Worm (Caenorhabditis elegans) whole organism, midembryonic: ENCODE data around the gene pgph-1.
A peak's percentile ranks its signal among the peaks of the same experiment; 100 is the strongest.

Experiments used
- T22C8.4 ChIP-seq: fragments of 200-800 bp; sonication (Bioruptor generic); IDR thresholded peaks from 2 replicates; pipeline ENCODE4 v1.3.6; 2022; ENCODE audit warnings: missing genetic modification characterization, missing compliant biosample characterization
- cog-1 ChIP-seq: sonication (generic microtip); optimal IDR thresholded peaks from 2 replicates; lab custom pipeline; 2016; ENCODE audit warnings: missing genetic modification characterization, missing compliant biosample characterization
- flt-1 ChIP-seq: fragments of 200-800 bp; sonication (Bioruptor generic); IDR thresholded peaks from 2 replicates; pipeline ENCODE4 v1.3.6; 2022; ENCODE audit warnings: missing genetic modification characterization, missing compliant biosample characterization
- klf-2 ChIP-seq: fragments of 200-800 bp; sonication (Bioruptor generic); conservative IDR thresholded peaks from 2 replicates; pipeline ENCODE4 v1.3.6; 2022; ENCODE audit warnings: missing genetic modification reagents, missing genetic modification characterization, missing compliant biosample characterization
- med-1 ChIP-seq: sonication (generic microtip); optimal IDR thresholded peaks from 2 replicates; lab custom pipeline; 2017; ENCODE audit warnings: missing genetic modification characterization, mild to moderate bottlenecking, missing compliant biosample characterization, antibody characterized with exemption, missing genetic modification reagents; ENCODE audit not compliant: insufficient read depth
- ref-1 ChIP-seq: fragments of 200-800 bp; sonication (Bioruptor generic); conservative IDR thresholded peaks from 2 replicates; pipeline ENCODE4 v1.3.6; 2022; ENCODE audit warnings: missing genetic modification reagents, missing genetic modification characterization, missing compliant biosample characterization
- tab-1 ChIP-seq: fragments of 200-800 bp; sonication (Bioruptor generic); IDR thresholded peaks from 2 replicates; pipeline ENCODE4 v1.3.6; 2022; ENCODE audit warnings: missing genetic modification characterization, missing compliant biosample characterization
- ztf-23 ChIP-seq: fragments of 200-800 bp; sonication (Bioruptor generic); IDR thresholded peaks from 2 replicates; pipeline ENCODE4 v1.3.6; 2022; ENCODE audit warnings: missing genetic modification reagents, missing genetic modification characterization, missing compliant biosample characterization
- ztf-29 ChIP-seq: fragments of 200-800 bp; sonication (Bioruptor generic); IDR thresholded peaks from 2 replicates; pipeline ENCODE4 v1.3.6; 2022; ENCODE audit warnings: missing genetic modification reagents, missing genetic modification characterization, missing compliant biosample characterization

The pgph-1 gene

ce11 chrV:5753432-5753831, at the start of gene pgph-1:
Gene pgph-1 (minus strand): TSS chrV:5753532.
- TF ChIP-seq ztf-23 (GFP tag; lab: Robert Waterston, UW) (no peak), med-1 (GFP tag; lab: Kevin White, UChicago) (no peak), flt-1 (no peak), T22C8.4 (GFP tag; lab: Robert Waterston, UW) (no peak), klf-2 (GFP tag; lab: Robert Waterston, UW) (no peak)

- no peak for TF ChIP-seq med-1 (GFP tag; lab: Kevin White, UChicago)
- no peak for TF ChIP-seq T22C8.4 (GFP tag; lab: Robert Waterston, UW)
- no peak for TF ChIP-seq klf-2 (GFP tag; lab: Robert Waterston, UW)
- TF ChIP-seq cog-1 (tag; lab: Kevin White, UChicago), result no peak
- no peak for TF ChIP-seq ztf-29 (GFP tag; lab: Robert Waterston, UW)
- no peak for TF ChIP-seq ztf-23 (GFP tag; lab: Robert Waterston, UW)
- no peak for TF ChIP-seq ref-1 (GFP tag; lab: Robert Waterston, UW)
- TF ChIP-seq tab-1, result no peak
- TF ChIP-seq flt-1, result no peak
Measured at ce11 chrV:5799373-5799772, 46.0 kb upstream of the pgph-1 start, which contains the start of gene cyn-17. Gene cyn-17 (plus strand): TSS chrV:5799673.

ce11 chrV:5798132-5798531, 44.8 kb upstream of the pgph-1 start, which contains the start of gene nstp-3:
Gene nstp-3 (minus strand): TSS chrV:5798232.
- TF ChIP-seq ztf-29 (GFP tag; lab: Robert Waterston, UW) (no peak), flt-1 (no peak), ztf-23 (GFP tag; lab: Robert Waterston, UW) (no peak), klf-2 (GFP tag; lab: Robert Waterston, UW) (no peak), cog-1 (tag; lab: Kevin White, UChicago) (no peak), tab-1 (no peak), ref-1 (GFP tag; lab: Robert Waterston, UW) (no peak), T22C8.4 (GFP tag; lab: Robert Waterston, UW) (no peak), med-1 (GFP tag; lab: Kevin White, UChicago) (no peak)

ce11 chrV:5792031-5792430, 38.7 kb upstream of the pgph-1 start, which contains the start of gene ZC250.2:
Gene ZC250.2 (plus strand): TSS chrV:5792331.
- TF ChIP-seq ztf-29 (GFP tag; lab: Robert Waterston, UW) (no peak), tab-1 (no peak), flt-1 (no peak), T22C8.4 (GFP tag; lab: Robert Waterston, UW) (no peak), klf-2 (GFP tag; lab: Robert Waterston, UW) (no peak), med-1 (GFP tag; lab: Kevin White, UChicago) (no peak), cog-1 (tag; lab: Kevin White, UChicago) (no peak), ref-1 (GFP tag; lab: Robert Waterston, UW) (no peak), ztf-23 (GFP tag; lab: Robert Waterston, UW) (no peak)

- TF ChIP-seq ztf-23 (GFP tag; lab: Robert Waterston, UW) (peak; percentile 79), flt-1 (no peak; the same call in none of the 2 replicates), cog-1 (tag; lab: Kevin White, UChicago) (peak; percentile 33)
Measured at ce11 chrV:5790497-5791280, 37.4 kb upstream of the pgph-1 start, which contains the start of the genes nhr-142 and F44E7.9. Gene nhr-142 (minus strand): TSS chrV:5790553. Gene F44E7.9 (plus strand): TSS chrV:5791230.

- TF ChIP-seq ref-1 (GFP tag; lab: Robert Waterston, UW) (no peak), flt-1 (no peak), ztf-29 (GFP tag; lab: Robert Waterston, UW) (no peak), ztf-23 (GFP tag; lab: Robert Waterston, UW) (no peak), klf-2 (GFP tag; lab: Robert Waterston, UW) (no peak), T22C8.4 (GFP tag; lab: Robert Waterston, UW) (no peak), tab-1 (no peak), cog-1 (tag; lab: Kevin White, UChicago) (no peak), med-1 (GFP tag; lab: Kevin White, UChicago) (no peak)
Measured at ce11 chrV:5788650-5789049, 35.3 kb upstream of the pgph-1 start.

ce11 chrV:5785372-5785771, 32.0 kb upstream of the pgph-1 start, which contains the start of gene F44E7.7:
Gene F44E7.7 (minus strand): TSS chrV:5785472.
- TF ChIP-seq med-1 (GFP tag; lab: Kevin White, UChicago), result no peak
- no peak for TF ChIP-seq ztf-29 (GFP tag; lab: Robert Waterston, UW)
- TF ChIP-seq ref-1 (GFP tag; lab: Robert Waterston, UW), result no peak
- TF ChIP-seq flt-1, result no peak
- no peak for TF ChIP-seq tab-1
- no peak for TF ChIP-seq ztf-23 (GFP tag; lab: Robert Waterston, UW)
- no peak for TF ChIP-seq T22C8.4 (GFP tag; lab: Robert Waterston, UW)
- TF ChIP-seq klf-2 (GFP tag; lab: Robert Waterston, UW), result no peak
- TF ChIP-seq cog-1 (tag; lab: Kevin White, UChicago), result no peak

- TF ChIP-seq cog-1 (tag; lab: Kevin White, UChicago), result no peak
- TF ChIP-seq med-1 (GFP tag; lab: Kevin White, UChicago), result no peak
- TF ChIP-seq ztf-29 (GFP tag; lab: Robert Waterston, UW), result no peak
- TF ChIP-seq flt-1, result no peak
- TF ChIP-seq T22C8.4 (GFP tag; lab: Robert Waterston, UW), result no peak
- TF ChIP-seq tab-1, result no peak
- TF ChIP-seq ref-1 (GFP tag; lab: Robert Waterston, UW), result no peak
- no peak for TF ChIP-seq ztf-23 (GFP tag; lab: Robert Waterston, UW)
- TF ChIP-seq klf-2 (GFP tag; lab: Robert Waterston, UW), result no peak
Measured at ce11 chrV:5782687-5783086, 29.4 kb upstream of the pgph-1 start, which contains the start of gene fbxa-183. Gene fbxa-183 (minus strand): TSS chrV:5782787.
